Fruit fly (Drosophila melanogaster): ENCODE results near the gene Rph.

Gene Rph

dm6 chrX:10775690-10776089 is 18.2 kb upstream of the Rph start (continued):
- TF ChIP-seq CG5245 (GFP tag; optimal IDR thresholded peaks at IDR 0.05) (no peak), CG2712 (tag; optimal IDR thresholded peaks at IDR 0.05) (peak; percentile 25), CG12659 (GFP tag; optimal IDR thresholded peaks at IDR 0.05) (peak; percentile 29), CG7839 (tag; optimal IDR thresholded peaks at IDR 0.05) (peak; percentile 60), Dip3 (GFP tag; optimal IDR thresholded peaks at IDR 0.05) (peak; percentile 14), HHEX (GFP tag; optimal IDR thresholded peaks at IDR 0.05) (peak; percentile 22), Sry-δ (GFP tag; optimal IDR thresholded peaks at IDR 0.05) (no peak), CG17912 (GFP tag; optimal IDR thresholded peaks at IDR 0.05) (no peak), CG4854 (GFP tag; optimal IDR thresholded peaks at IDR 0.05) (no peak), z (GFP tag; IDR thresholded peaks at IDR 0.05) (no peak), danr (GFP tag; IDR thresholded peaks at IDR 0.05) (0 out of 2 replicates have a peak, but pooled peaks have one; percentile 29), pnt (GFP tag; optimal IDR thresholded peaks at IDR 0.05) (peak; percentile 45), CG10147 (GFP tag; optimal IDR thresholded peaks at IDR 0.05) (no peak), vnd (GFP tag; IDR thresholded peaks at IDR 0.05; ENCODE audit: partially characterized antibody) (no peak), da (GFP tag; optimal IDR thresholded peaks at IDR 0.05) (no peak), mam (GFP tag; optimal IDR thresholded peaks at IDR 0.05) (peak; percentile 13), CG11247 (GFP tag; IDR thresholded peaks at IDR 0.05) (peak; percentile 55; the same call in 1 of the 2 replicates), CG10366 (GFP tag; IDR thresholded peaks at IDR 0.05) (peak; percentile 63), HLHmδ (GFP tag; optimal IDR thresholded peaks at IDR 0.05) (no peak), Mad (GFP tag; optimal IDR thresholded peaks at IDR 0.05) (no peak), ranshi (GFP tag; IDR thresholded peaks at IDR 0.05) (0 out of 2 replicates have a peak, but pooled peaks have one; percentile 24), CG7987 (GFP tag; optimal IDR thresholded peaks at IDR 0.05) (no peak), CG4282 (GFP tag; optimal IDR thresholded peaks at IDR 0.05) (no peak), CG12391 (tag; optimal IDR thresholded peaks at IDR 0.05) (peak; percentile 27), CG8765 (GFP tag; IDR thresholded peaks at IDR 0.05) (no peak), CG4707 (GFP tag; optimal IDR thresholded peaks at IDR 0.05) (no peak), CG12219 (GFP tag; optimal IDR thresholded peaks at IDR 0.05) (peak; percentile 48), kay (GFP tag; optimal IDR thresholded peaks at IDR 0.05) (no peak), Dip2 (GFP tag; IDR thresholded peaks at IDR 0.05) (no peak), Xrp1 (GFP tag; IDR thresholded peaks at IDR 0.05) (peak; percentile 44; the same call in 1 of the 2 replicates), CG30403 (GFP tag; optimal IDR thresholded peaks at IDR 0.05) (peak; percentile 41), Myb (GFP tag; optimal IDR thresholded peaks at IDR 0.05) (peak; percentile 5), CG11398 (GFP tag; optimal IDR thresholded peaks at IDR 0.05) (no peak), unpg (GFP tag; optimal IDR thresholded peaks at IDR 0.05) (peak; percentile 46), Oli (tag; optimal IDR thresholded peaks at IDR 0.05) (peak; percentile 58), ATbp (GFP tag; optimal IDR thresholded peaks at IDR 0.05) (peak; percentile 54), twi (tag; optimal IDR thresholded peaks at IDR 0.05) (no peak), Bteb2 (GFP tag; optimal IDR thresholded peaks at IDR 0.05) (no peak), CG18011 (GFP tag; optimal IDR thresholded peaks at IDR 0.05) (no peak), CG31365 (tag; optimal IDR thresholded peaks at IDR 0.05) (no peak), ewg (GFP tag; optimal IDR thresholded peaks at IDR 0.05) (no peak), Scr (GFP tag; IDR thresholded peaks at IDR 0.05; ENCODE audit: partially characterized antibody) (no peak), CG3995 (GFP tag; optimal IDR thresholded peaks at IDR 0.05) (no peak), fd3F (GFP tag; optimal IDR thresholded peaks at IDR 0.05) (peak; percentile 29), pfk (GFP tag; optimal IDR thresholded peaks at IDR 0.05) (no peak), ftz-f1 (GFP tag; optimal IDR thresholded peaks at IDR 0.05) (no peak), CG7556 (GFP tag; optimal IDR thresholded peaks at IDR 0.05) (no peak), Ets97D (GFP tag; optimal IDR thresholded peaks at IDR 0.05) (no peak), CG1529 (GFP tag; optimal IDR thresholded peaks at IDR 0.05) (peak; percentile 32), cas (GFP tag; IDR thresholded peaks at IDR 0.05) (no peak), CG6254 (GFP tag; optimal IDR thresholded peaks at IDR 0.05) (no peak)

Data from whole organism, embryonic.